Fruit fly (Drosophila melanogaster): ENCODE results near the gene Tie.

The Tie gene

dm6 chr3L:4477656-4478254 lies 54.2 kb downstream of the Tie start:
- no peak for TF ChIP-seq psq (GFP tag; optimal IDR thresholded peaks at IDR 0.05)
- TF ChIP-seq sv (GFP tag; optimal IDR thresholded peaks at IDR 0.05), result no peak
- no peak for TF ChIP-seq Rel (GFP tag; optimal IDR thresholded peaks at IDR 0.05)
- no peak for TF ChIP-seq Rel (tag; optimal IDR thresholded peaks at IDR 0.05)
- TF ChIP-seq Abd-B (GFP tag; optimal IDR thresholded peaks at IDR 0.05), result no peak
- no peak for TF ChIP-seq HLH106 (tag; optimal IDR thresholded peaks at IDR 0.05)
- no peak for TF ChIP-seq CG9705 (GFP tag; optimal IDR thresholded peaks at IDR 0.05)

- TF ChIP-seq CG32264 (GFP tag; optimal IDR thresholded peaks at IDR 0.05) (no peak), woc (GFP tag; optimal IDR thresholded peaks at IDR 0.05) (no peak), Dfd (GFP tag; optimal IDR thresholded peaks at IDR 0.05) (no peak), HLH106 (tag; optimal IDR thresholded peaks at IDR 0.05) (no peak), OdsH (GFP tag; optimal IDR thresholded peaks at IDR 0.05) (no peak), Sp1 (GFP tag; optimal IDR thresholded peaks at IDR 0.05) (no peak), pan (optimal IDR thresholded peaks at IDR 0.05) (no peak), Rel (GFP tag; optimal IDR thresholded peaks at IDR 0.05) (no peak), Rel (tag; optimal IDR thresholded peaks at IDR 0.05) (no peak), ey (GFP tag; optimal IDR thresholded peaks at IDR 0.05) (no peak), foxo (GFP tag; optimal IDR thresholded peaks at IDR 0.05) (no peak), lola (GFP tag; optimal IDR thresholded peaks at IDR 0.05) (no peak), Mio (GFP tag; optimal IDR thresholded peaks at IDR 0.05) (no peak)
These were observed 56.2 kb downstream of the Tie start for dm6 chr3L:4475704-4476103.

- TF ChIP-seq OdsH (GFP tag; optimal IDR thresholded peaks at IDR 0.05) (no peak), Hr83 (GFP tag; optimal IDR thresholded peaks at IDR 0.05; ENCODE audit: poor library complexity, severe bottlenecking) (no peak), brk (GFP tag; optimal IDR thresholded peaks at IDR 0.05) (no peak), sv (GFP tag; optimal IDR thresholded peaks at IDR 0.05) (peak; percentile 78), h (GFP tag; optimal IDR thresholded peaks at IDR 0.05) (peak; percentile 23), usp (GFP tag; optimal IDR thresholded peaks at IDR 0.05) (no peak), psq (GFP tag; optimal IDR thresholded peaks at IDR 0.05) (no peak), Abd-B (GFP tag; optimal IDR thresholded peaks at IDR 0.05) (no peak), sage (GFP tag; optimal IDR thresholded peaks at IDR 0.05) (no peak), Rel (GFP tag; optimal IDR thresholded peaks at IDR 0.05) (no peak), Rel (tag; optimal IDR thresholded peaks at IDR 0.05) (no peak), dmrt93B (GFP tag; optimal IDR thresholded peaks at IDR 0.05) (peak; percentile 2), rgr (GFP tag; optimal IDR thresholded peaks at IDR 0.05) (peak; percentile 40), Dfd (GFP tag; optimal IDR thresholded peaks at IDR 0.05) (no peak), CG32264 (GFP tag; optimal IDR thresholded peaks at IDR 0.05) (no peak), lola (GFP tag; optimal IDR thresholded peaks at IDR 0.05) (no peak), Hr78 (GFP tag; optimal IDR thresholded peaks at IDR 0.05) (no peak)
These were observed 56.9 kb downstream of the Tie start for dm6 chr3L:4474946-4475470.

dm6 chr3L:4472768-4473167 lies 59.2 kb downstream of the Tie start, which contains the start of gene CG11349:
Gene CG11349 (plus strand): TSS chr3L:4473068.
- TF ChIP-seq CG9705 (GFP tag; optimal IDR thresholded peaks at IDR 0.05) (no peak), br (GFP tag; optimal IDR thresholded peaks at IDR 0.05) (no peak), Vsx2 (GFP tag; optimal IDR thresholded peaks at IDR 0.05; ENCODE audit: partially characterized antibody) (no peak), HLH106 (tag; optimal IDR thresholded peaks at IDR 0.05) (no peak), jim (GFP tag; optimal IDR thresholded peaks at IDR 0.05) (no peak), sv (GFP tag; optimal IDR thresholded peaks at IDR 0.05) (no peak), dmrt93B (GFP tag; optimal IDR thresholded peaks at IDR 0.05) (no peak), sage (GFP tag; optimal IDR thresholded peaks at IDR 0.05) (no peak), CG32264 (GFP tag; optimal IDR thresholded peaks at IDR 0.05) (no peak), Sp1 (GFP tag; optimal IDR thresholded peaks at IDR 0.05) (no peak), Hnf4 (GFP tag; optimal IDR thresholded peaks at IDR 0.05) (no peak), brk (GFP tag; optimal IDR thresholded peaks at IDR 0.05) (no peak), Rel (GFP tag; optimal IDR thresholded peaks at IDR 0.05) (no peak), Rel (tag; optimal IDR thresholded peaks at IDR 0.05) (no peak), CrebA (GFP tag; optimal IDR thresholded peaks at IDR 0.05; ENCODE audit: borderline replicate concordance) (no peak), rgr (GFP tag; optimal IDR thresholded peaks at IDR 0.05) (no peak), ey (GFP tag; optimal IDR thresholded peaks at IDR 0.05) (no peak), usp (GFP tag; optimal IDR thresholded peaks at IDR 0.05) (no peak)

dm6 chr3L:4471449-4471848 lies 60.5 kb downstream of the Tie start, which contains the start of gene CG32248:
Gene CG32248 (plus strand): TSS chr3L:4471749.
- no peak for TF ChIP-seq jim (GFP tag; optimal IDR thresholded peaks at IDR 0.05)
- no peak for TF ChIP-seq CG9705 (GFP tag; optimal IDR thresholded peaks at IDR 0.05)

Data from whole organism, wandering third instar larva.